Worm (Caenorhabditis elegans): ENCODE measurements around the gene exos-7.

The exos-7 gene

ce11 chrV:20838565-20838964 lies at the start of gene exos-7:
TSS of gene exos-7 (plus strand) at chrV:20838865.
- no peak for TF ChIP-seq ztf-29 (GFP tag; IDR thresholded peaks at IDR 0.05)
- no peak for TF ChIP-seq ztf-23 (GFP tag; IDR thresholded peaks at IDR 0.05)
- no peak for TF ChIP-seq med-1 (GFP tag; optimal IDR thresholded peaks at IDR 0.05; ENCODE audit: insufficient read depth)
- TF ChIP-seq tab-1 (GFP tag; IDR thresholded peaks at IDR 0.05) = no peak
- no peak for TF ChIP-seq flt-1 (GFP tag; IDR thresholded peaks at IDR 0.05)
- no peak for TF ChIP-seq ref-1 (GFP tag; conservative IDR thresholded peaks at IDR 0.05)
- TF ChIP-seq cog-1 (tag; optimal IDR thresholded peaks at IDR 0.05) = no peak
- TF ChIP-seq klf-2 (GFP tag; conservative IDR thresholded peaks at IDR 0.05) = no peak
- no peak for TF ChIP-seq T22C8.4 (GFP tag; IDR thresholded peaks at IDR 0.05)

- TF ChIP-seq klf-2 (GFP tag; conservative IDR thresholded peaks at IDR 0.05) (no peak), tab-1 (GFP tag; IDR thresholded peaks at IDR 0.05) (no peak), ref-1 (GFP tag; conservative IDR thresholded peaks at IDR 0.05) (no peak), med-1 (GFP tag; optimal IDR thresholded peaks at IDR 0.05; ENCODE audit: insufficient read depth) (no peak), flt-1 (GFP tag; IDR thresholded peaks at IDR 0.05) (no peak)
Measured at ce11 chrV:20789105-20789504, 49.6 kb upstream of the exos-7 start, which contains the start of gene tpan-1. TSS of gene tpan-1 (plus strand) at chrV:20789502.

ce11 chrV:20790011-20790410 lies 48.7 kb upstream of the exos-7 start, which contains the start of gene Y44A6D.1:
TSS of gene Y44A6D.1 (minus strand) at chrV:20790033.
- no peak for TF ChIP-seq T22C8.4 (GFP tag; IDR thresholded peaks at IDR 0.05)
- TF ChIP-seq ref-1 (GFP tag; conservative IDR thresholded peaks at IDR 0.05) = no peak
- no peak for TF ChIP-seq cog-1 (tag; optimal IDR thresholded peaks at IDR 0.05)
- no peak for TF ChIP-seq klf-2 (GFP tag; conservative IDR thresholded peaks at IDR 0.05)
- TF ChIP-seq tab-1 (GFP tag; IDR thresholded peaks at IDR 0.05) = no peak
- TF ChIP-seq ztf-29 (GFP tag; IDR thresholded peaks at IDR 0.05) = no peak
- no peak for TF ChIP-seq flt-1 (GFP tag; IDR thresholded peaks at IDR 0.05)
- no peak for TF ChIP-seq med-1 (GFP tag; optimal IDR thresholded peaks at IDR 0.05; ENCODE audit: insufficient read depth)
- no peak for TF ChIP-seq ztf-23 (GFP tag; IDR thresholded peaks at IDR 0.05)

- TF ChIP-seq cog-1 (tag; optimal IDR thresholded peaks at IDR 0.05) = no peak
Measured at ce11 chrV:20790616-20791015, 48.0 kb upstream of the exos-7 start.

ce11 chrV:20792371-20792890 lies 46.2 kb upstream of the exos-7 start, which contains the start of gene Y44A6D.3:
TSS of gene Y44A6D.3 (minus strand) at chrV:20792421.
- TF ChIP-seq tab-1 (GFP tag; IDR thresholded peaks at IDR 0.05) = no peak
- no peak for TF ChIP-seq klf-2 (GFP tag; conservative IDR thresholded peaks at IDR 0.05)
- TF ChIP-seq ztf-23 (GFP tag; IDR thresholded peaks at IDR 0.05) = no peak
- TF ChIP-seq cog-1 (tag; optimal IDR thresholded peaks at IDR 0.05) = no peak
- TF ChIP-seq ref-1 (GFP tag; conservative IDR thresholded peaks at IDR 0.05) = no peak
- TF ChIP-seq T22C8.4 (GFP tag; IDR thresholded peaks at IDR 0.05) = no peak
- TF ChIP-seq flt-1 (GFP tag; IDR thresholded peaks at IDR 0.05) = no peak

- TF ChIP-seq med-1 (GFP tag; optimal IDR thresholded peaks at IDR 0.05; ENCODE audit: insufficient read depth) (no peak), ztf-23 (GFP tag; IDR thresholded peaks at IDR 0.05) (no peak), T22C8.4 (GFP tag; IDR thresholded peaks at IDR 0.05) (no peak), cog-1 (tag; optimal IDR thresholded peaks at IDR 0.05) (no peak), ref-1 (GFP tag; conservative IDR thresholded peaks at IDR 0.05) (no peak), klf-2 (GFP tag; conservative IDR thresholded peaks at IDR 0.05) (no peak), ztf-29 (GFP tag; IDR thresholded peaks at IDR 0.05) (no peak), tab-1 (GFP tag; IDR thresholded peaks at IDR 0.05) (no peak), flt-1 (GFP tag; IDR thresholded peaks at IDR 0.05) (no peak)
Measured at ce11 chrV:20793761-20794160, 44.9 kb upstream of the exos-7 start.

ce11 chrV:20797918-20798317 lies 40.7 kb upstream of the exos-7 start, which contains the start of gene sdf-9:
TSS of gene sdf-9 (plus strand) at chrV:20798218.
- TF ChIP-seq T22C8.4 (GFP tag; IDR thresholded peaks at IDR 0.05) (no peak), ztf-23 (GFP tag; IDR thresholded peaks at IDR 0.05) (no peak), ref-1 (GFP tag; conservative IDR thresholded peaks at IDR 0.05) (no peak)

- TF ChIP-seq ztf-23 (GFP tag; IDR thresholded peaks at IDR 0.05) = no peak
- no peak for TF ChIP-seq ref-1 (GFP tag; conservative IDR thresholded peaks at IDR 0.05)
- TF ChIP-seq tab-1 (GFP tag; IDR thresholded peaks at IDR 0.05) = no peak
- TF ChIP-seq T22C8.4 (GFP tag; IDR thresholded peaks at IDR 0.05) = no peak
Measured at ce11 chrV:20802906-20803305, 35.8 kb upstream of the exos-7 start, which contains the start of gene Y44A6D.5. TSS of gene Y44A6D.5 (minus strand) at chrV:20803006.

ce11 chrV:20807038-20807437 lies 31.6 kb upstream of the exos-7 start, which contains the start of gene Y44A6D.6:
TSS of gene Y44A6D.6 (plus strand) at chrV:20807338.
- TF ChIP-seq T22C8.4 (GFP tag; IDR thresholded peaks at IDR 0.05) = no peak
- no peak for TF ChIP-seq flt-1 (GFP tag; IDR thresholded peaks at IDR 0.05)
- TF ChIP-seq ztf-29 (GFP tag; IDR thresholded peaks at IDR 0.05) = no peak
- no peak for TF ChIP-seq ref-1 (GFP tag; conservative IDR thresholded peaks at IDR 0.05)
- TF ChIP-seq tab-1 (GFP tag; IDR thresholded peaks at IDR 0.05) = no peak
- TF ChIP-seq ztf-23 (GFP tag; IDR thresholded peaks at IDR 0.05) = no peak
- TF ChIP-seq cog-1 (tag; optimal IDR thresholded peaks at IDR 0.05) = no peak
- no peak for TF ChIP-seq klf-2 (GFP tag; conservative IDR thresholded peaks at IDR 0.05)
- no peak for TF ChIP-seq med-1 (GFP tag; optimal IDR thresholded peaks at IDR 0.05; ENCODE audit: insufficient read depth)

ce11 chrV:20813646-20814045 lies 25.0 kb upstream of the exos-7 start:
- TF ChIP-seq cog-1 (tag; optimal IDR thresholded peaks at IDR 0.05) (no peak), ztf-23 (GFP tag; IDR thresholded peaks at IDR 0.05) (no peak), ztf-29 (GFP tag; IDR thresholded peaks at IDR 0.05) (no peak), tab-1 (GFP tag; IDR thresholded peaks at IDR 0.05) (no peak), T22C8.4 (GFP tag; IDR thresholded peaks at IDR 0.05) (no peak), ref-1 (GFP tag; conservative IDR thresholded peaks at IDR 0.05) (no peak), flt-1 (GFP tag; IDR thresholded peaks at IDR 0.05) (no peak), klf-2 (GFP tag; conservative IDR thresholded peaks at IDR 0.05) (no peak), med-1 (GFP tag; optimal IDR thresholded peaks at IDR 0.05; ENCODE audit: insufficient read depth) (no peak)
